Fruit fly (Drosophila melanogaster) whole organism, prepupa: Measurements from ENCODE around the gene CG13408.

ENCODE experiments used
- CG10631 ChIP-seq: fragments of 200-800 bp; sonication (Bioruptor generic); optimal IDR thresholded peaks from 2 replicates; lab custom pipeline; 2016; ENCODE audit warnings: missing biosample characterization, missing genetic modification characterization
- CG11294 ChIP-seq: fragments of 200-800 bp; sonication (Bioruptor generic); IDR thresholded peaks from 2 replicates; pipeline ENCODE4 v1.3.6; 2022; ENCODE audit warnings: missing biosample characterization, missing genetic modification characterization
- CG11762 ChIP-seq: fragments of 200-800 bp; sonication (Bioruptor generic); optimal IDR thresholded peaks from 3 replicates; lab custom pipeline; 2016; ENCODE audit warnings: missing biosample characterization, missing genetic modification characterization; ENCODE audit not compliant: insufficient read depth
- CG11902 ChIP-seq: fragments of 200-800 bp; sonication (Bioruptor generic); optimal IDR thresholded peaks from 3 replicates; lab custom pipeline; 2016; ENCODE audit warnings: missing biosample characterization, missing genetic modification characterization
- CG15336 ChIP-seq: fragments of 200-800 bp; sonication (Bioruptor generic); IDR thresholded peaks from 2 replicates; pipeline ENCODE4 v1.3.6; 2022; ENCODE audit warnings: missing biosample characterization, missing genetic modification characterization
- CG16779 ChIP-seq: fragments of 200-800 bp; sonication (Bioruptor generic); optimal IDR thresholded peaks from 3 replicates; lab custom pipeline; 2017; ENCODE audit warnings: missing biosample characterization, mild to moderate bottlenecking, missing genetic modification characterization
- CG3032 ChIP-seq: fragments of 200-800 bp; optimal IDR thresholded peaks from 2 replicates; lab custom pipeline; 2019; ENCODE audit warnings: missing biosample characterization, mild to moderate bottlenecking, missing genetic modification characterization, moderate library complexity
- CG31627 ChIP-seq: fragments of 200-800 bp; sonication (Bioruptor generic); optimal IDR thresholded peaks from 3 replicates; lab custom pipeline; 2016; ENCODE audit warnings: missing biosample characterization, missing genetic modification characterization
- CG32006 ChIP-seq: fragments of 200-800 bp; sonication (Bioruptor generic); optimal IDR thresholded peaks from 3 replicates; lab custom pipeline; 2017; ENCODE audit warnings: missing biosample characterization, mild to moderate bottlenecking, missing genetic modification characterization
- CG34406 ChIP-seq: fragments of 200-800 bp; sonication (Bioruptor generic); optimal IDR thresholded peaks from 3 replicates; lab custom pipeline; 2016; ENCODE audit warnings: missing biosample characterization, missing genetic modification characterization
- CG3919 ChIP-seq: fragments of 200-800 bp; sonication (Bioruptor generic); optimal IDR thresholded peaks from 3 replicates; lab custom pipeline; 2016; ENCODE audit warnings: missing biosample characterization, missing genetic modification characterization
- CG6163 ChIP-seq: fragments of 200-800 bp; sonication (Bioruptor generic); IDR thresholded peaks from 3 replicates; pipeline ENCODE4 v1.3.6; 2022; ENCODE audit warnings: missing biosample characterization, missing genetic modification characterization
- CG6276 ChIP-seq: fragments of 200-800 bp; sonication (Bioruptor generic); optimal IDR thresholded peaks from 2 replicates; lab custom pipeline; 2017; ENCODE audit warnings: missing biosample characterization, mild to moderate bottlenecking, missing genetic modification characterization
- CG6792 ChIP-seq: fragments of 200-800 bp; sonication (Bioruptor generic); optimal IDR thresholded peaks from 3 replicates; lab custom pipeline; 2016; ENCODE audit warnings: missing biosample characterization, missing genetic modification characterization
- CG6808 ChIP-seq: fragments of 200-800 bp; sonication (Bioruptor generic); optimal IDR thresholded peaks from 3 replicates; lab custom pipeline; 2017; ENCODE audit warnings: missing biosample characterization, missing genetic modification characterization, mild to moderate bottlenecking, moderate library complexity, missing genetic modification reagents
- CG8119 ChIP-seq: fragments of 200-800 bp; sonication (Bioruptor generic); IDR thresholded peaks from 3 replicates; pipeline ENCODE4 v1.3.6; 2022; ENCODE audit warnings: missing biosample characterization, missing genetic modification characterization
- CG8319 ChIP-seq: fragments of 200-800 bp; sonication (Bioruptor generic); optimal IDR thresholded peaks from 3 replicates; lab custom pipeline; 2016; ENCODE audit warnings: missing biosample characterization, missing genetic modification characterization
- CG8632 ChIP-seq: fragments of 200-800 bp; sonication (Bioruptor generic); optimal IDR thresholded peaks from 3 replicates; lab custom pipeline; 2016; ENCODE audit warnings: missing biosample characterization, missing genetic modification characterization
- CG9139 ChIP-seq: fragments of 200-800 bp; sonication (Bioruptor generic); optimal IDR thresholded peaks from 3 replicates; lab custom pipeline; 2017; ENCODE audit warnings: missing biosample characterization, mild to moderate bottlenecking, missing genetic modification characterization
- Ets96B ChIP-seq: fragments of 200-800 bp; optimal IDR thresholded peaks from 2 replicates; lab custom pipeline; 2019; ENCODE audit warnings: missing biosample characterization, mild to moderate bottlenecking, missing genetic modification characterization, moderate library complexity
- Hr39 ChIP-seq: fragments of 200-800 bp; sonication (Bioruptor generic); optimal IDR thresholded peaks from 2 replicates; lab custom pipeline; 2016; ENCODE audit warnings: missing biosample characterization, missing genetic modification characterization
- Hr4 ChIP-seq: fragments of 200-800 bp; sonication (Bioruptor generic); optimal IDR thresholded peaks from 3 replicates; lab custom pipeline; 2016; ENCODE audit warnings: missing biosample characterization, missing genetic modification characterization
- Lpt ChIP-seq: fragments of 200-800 bp; sonication (Bioruptor generic); optimal IDR thresholded peaks from 3 replicates; lab custom pipeline; 2016; ENCODE audit warnings: missing biosample characterization, missing genetic modification characterization
- Met ChIP-seq: fragments of 200-800 bp; sonication (Bioruptor generic); optimal IDR thresholded peaks from 3 replicates; lab custom pipeline; 2016; ENCODE audit warnings: missing biosample characterization, missing genetic modification characterization
- OdsH ChIP-seq: fragments of 200-800 bp; sonication (Bioruptor generic); optimal IDR thresholded peaks from 3 replicates; lab custom pipeline; 2016; ENCODE audit warnings: missing biosample characterization, missing genetic modification characterization
- Sox15 ChIP-seq: fragments of 200-800 bp; sonication (Bioruptor generic); optimal IDR thresholded peaks from 3 replicates; lab custom pipeline; 2016; ENCODE audit warnings: missing biosample characterization, missing genetic modification characterization
- cyc ChIP-seq: fragments of 200-800 bp; sonication (Bioruptor generic); optimal IDR thresholded peaks from 3 replicates; lab custom pipeline; 2016; ENCODE audit warnings: missing biosample characterization, missing genetic modification characterization
- dsx ChIP-seq: fragments of 200-800 bp; optimal IDR thresholded peaks from 3 replicates; lab custom pipeline; 2019; ENCODE audit warnings: missing biosample characterization, mild to moderate bottlenecking, missing genetic modification characterization, moderate library complexity; ENCODE audit not compliant: poor library complexity, severe bottlenecking
- eg ChIP-seq: fragments of 200-800 bp; sonication (Bioruptor generic); IDR thresholded peaks from 3 replicates; pipeline ENCODE4 v1.3.6; 2022; ENCODE audit warnings: missing biosample characterization, missing genetic modification characterization
- esn ChIP-seq: fragments of 200-800 bp; sonication (Bioruptor generic); optimal IDR thresholded peaks from 2 replicates; lab custom pipeline; 2016; ENCODE audit warnings: missing biosample characterization, mild to moderate bottlenecking, missing genetic modification characterization, moderate library complexity
- fd59A ChIP-seq: fragments of 200-800 bp; sonication (Bioruptor generic); optimal IDR thresholded peaks from 2 replicates; lab custom pipeline; 2017; ENCODE audit warnings: missing biosample characterization, mild to moderate bottlenecking, missing genetic modification characterization, missing genetic modification reagents
- fd85E ChIP-seq: fragments of 200-800 bp; sonication (Bioruptor generic); optimal IDR thresholded peaks from 3 replicates; lab custom pipeline; 2016; ENCODE audit warnings: missing biosample characterization, missing genetic modification characterization
- fkh ChIP-seq: fragments of 200-800 bp; sonication (Bioruptor generic); optimal IDR thresholded peaks from 3 replicates; lab custom pipeline; 2017; ENCODE audit warnings: missing biosample characterization, mild to moderate bottlenecking, missing genetic modification characterization, moderate library complexity
- net ChIP-seq: fragments of 200-800 bp; sonication (Bioruptor generic); optimal IDR thresholded peaks from 3 replicates; lab custom pipeline; 2016; ENCODE audit warnings: missing biosample characterization, missing genetic modification characterization
- salr ChIP-seq, 2 experiments: fragments of 200-800 bp; sonication (Bioruptor generic); optimal IDR thresholded peaks; 3 replicates each; lab custom pipeline; 2016 to 2018; ENCODE audit warnings: missing biosample characterization in 2 of 2, missing genetic modification characterization in 2 of 2, mild to moderate bottlenecking in 1 of 2
- spab ChIP-seq: fragments of 200-800 bp; sonication (Bioruptor generic); optimal IDR thresholded peaks from 2 replicates; lab custom pipeline; 2017; ENCODE audit warnings: missing biosample characterization, mild to moderate bottlenecking, missing genetic modification characterization, missing genetic modification reagents
- ss ChIP-seq, 2 experiments: fragments of 200-800 bp; sonication (Bioruptor generic); optimal IDR thresholded peaks; 2 replicates in 1 of 2; 3 replicates in 1 of 2; lab custom pipeline; 2017 to 2018; ENCODE audit warnings: mild to moderate bottlenecking in 2 of 2, missing biosample characterization in 2 of 2, missing genetic modification characterization in 2 of 2, moderate library complexity in 1 of 2
- svp ChIP-seq: fragments of 200-800 bp; sonication (Bioruptor generic); peaks from one replicate; lab custom pipeline; 2016; ENCODE audit warnings: missing biosample characterization, missing genetic modification characterization
- topi ChIP-seq: fragments of 200-800 bp; sonication (Bioruptor generic); optimal IDR thresholded peaks from 3 replicates; lab custom pipeline; 2016; ENCODE audit warnings: missing biosample characterization, missing genetic modification characterization
- vri ChIP-seq: fragments of 200-800 bp; sonication (Bioruptor generic); optimal IDR thresholded peaks from 3 replicates; lab custom pipeline; 2016; ENCODE audit warnings: missing biosample characterization, mild to moderate bottlenecking, missing genetic modification characterization

The CG13408 gene

DNA sequence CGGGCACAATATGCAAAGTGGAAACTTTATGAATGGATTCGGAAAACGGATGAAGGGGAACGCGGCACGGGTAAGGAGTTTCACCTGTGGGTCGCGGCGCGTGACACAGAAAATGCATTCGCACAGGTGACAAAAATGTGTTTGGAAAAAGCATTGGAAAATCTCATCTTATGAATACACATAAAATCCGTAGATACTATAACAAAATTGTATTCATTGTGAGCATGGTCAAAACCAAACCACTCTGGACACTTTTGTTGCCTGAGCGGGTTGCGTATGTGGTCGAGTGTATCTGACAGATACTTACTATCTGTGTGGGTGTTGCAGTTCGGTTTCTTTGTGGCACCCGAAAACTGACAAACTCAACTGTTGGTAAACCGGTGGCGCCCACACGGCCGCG is 40.7 kb upstream of the CG13408 start (continued):
- no peak for TF ChIP-seq OdsH (GFP tag; lab: Kevin White, UChicago)
- TF ChIP-seq CG8632 (GFP tag; lab: Kevin White, UChicago), result no peak
- no peak for TF ChIP-seq CG11762 (GFP tag; lab: Kevin White, UChicago)
- peak; percentile 22 for TF ChIP-seq CG3032 (tag; lab: Kevin White, UChicago)
- TF ChIP-seq CG6808 (GFP tag; lab: Kevin White, UChicago), result peak; percentile 21
- no peak for TF ChIP-seq fkh (GFP tag; lab: Kevin White, UChicago)
- no peak for TF ChIP-seq vri
- peak; percentile 78 for TF ChIP-seq Lpt
- peak; percentile 78 for TF ChIP-seq CG3919
- no peak for TF ChIP-seq CG10631 (GFP tag; lab: Kevin White, UChicago)
- no peak for TF ChIP-seq CG8319 (GFP tag; lab: Kevin White, UChicago)
- TF ChIP-seq esn (GFP tag; lab: Kevin White, UChicago), result peak; percentile 71
- TF ChIP-seq cyc (GFP tag; lab: Kevin White, UChicago), result peak; percentile 66
- TF ChIP-seq CG6276 (GFP tag; lab: Kevin White, UChicago), result no peak
- peak; percentile 70 for TF ChIP-seq CG6792
- TF ChIP-seq fd59A (GFP tag; lab: Kevin White, UChicago), result no peak
- TF ChIP-seq CG11902 (GFP tag; lab: Kevin White, UChicago), result peak; percentile 35
- TF ChIP-seq CG16779 (tag; lab: Kevin White, UChicago), result no peak
- TF ChIP-seq salr (GFP tag; optimal IDR thresholded peaks at IDR 0.05; lab: Kevin White, UChicago), result no peak
- TF ChIP-seq fd85E (GFP tag; lab: Kevin White, UChicago), result no peak
- TF ChIP-seq CG8119 (GFP tag; lab: Robert Waterston, UW), result peak; percentile 94
- TF ChIP-seq topi (GFP tag; lab: Kevin White, UChicago), result peak; percentile 72
- peak; percentile 70 for TF ChIP-seq CG31627 (GFP tag; lab: Kevin White, UChicago)
- TF ChIP-seq Hr39 (GFP tag; lab: Kevin White, UChicago), result no peak
- no peak for TF ChIP-seq Met (GFP tag; lab: Kevin White, UChicago)
- TF ChIP-seq CG34406 (GFP tag; lab: Kevin White, UChicago), result peak; percentile 71
- peak; percentile 86 for TF ChIP-seq CG32006 (GFP tag; lab: Kevin White, UChicago)
- TF ChIP-seq Ets96B (tag; lab: Kevin White, UChicago), result peak; percentile 42
- TF ChIP-seq Hr4 (GFP tag; lab: Kevin White, UChicago), result no peak
- TF ChIP-seq Sox15 (GFP tag; lab: Kevin White, UChicago), result peak; percentile 42
- peak; percentile 84 for TF ChIP-seq net
- no peak for TF ChIP-seq svp (GFP tag; lab: Kevin White, UChicago)
- TF ChIP-seq CG15336 (GFP tag; lab: Robert Waterston, UW), result peak; percentile 95
- TF ChIP-seq spab, result no peak
- TF ChIP-seq CG11294 (GFP tag; lab: Robert Waterston, UW), result peak; percentile 79
- no peak for TF ChIP-seq CG9139

DNA sequence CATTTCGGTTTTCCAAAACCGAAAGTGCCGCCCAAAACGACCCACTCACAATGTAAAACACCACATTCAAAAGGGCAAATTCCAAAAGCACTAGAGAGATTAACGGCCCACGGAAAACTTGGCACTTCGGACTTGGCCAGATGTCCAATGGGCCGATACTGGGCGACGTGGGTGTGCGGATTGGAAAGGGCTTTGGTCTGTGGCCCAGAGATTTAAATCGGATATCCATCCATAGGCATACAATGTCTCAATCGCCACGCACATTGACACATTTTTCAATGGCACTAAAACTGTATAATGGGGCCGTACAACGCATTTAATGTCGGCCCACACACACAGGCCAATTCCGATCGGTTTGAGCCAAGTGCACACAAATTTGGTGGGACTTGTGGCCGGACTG is 39.8 kb upstream of the CG13408 start:
- TF ChIP-seq Hr39 (GFP tag; lab: Kevin White, UChicago), result no peak
- TF ChIP-seq CG9139, result no peak
- TF ChIP-seq vri, result no peak
- no peak for TF ChIP-seq dsx (GFP tag; lab: Kevin White, UChicago)
- no peak for TF ChIP-seq CG16779 (tag; lab: Kevin White, UChicago)
- TF ChIP-seq CG6163, result no peak
- TF ChIP-seq eg (GFP tag; lab: Robert Waterston, UW), result no peak
- TF ChIP-seq ss (GFP tag; optimal IDR thresholded peaks at IDR 0.05; lab: Kevin White, UChicago), result no peak
- TF ChIP-seq CG31627 (GFP tag; lab: Kevin White, UChicago), result no peak
